Worm (Caenorhabditis elegans) whole organism, late embryonic: ENCODE data around the gene R08D7.5.

Source experiments
- C08G9.2 ChIP-seq: sonication (generic microtip); optimal IDR thresholded peaks from 2 replicates; lab custom pipeline; 2016; ENCODE audit warnings: mild to moderate bottlenecking, missing genetic modification characterization, moderate library complexity, missing compliant biosample characterization
- F13H6.1 ChIP-seq: sonication (generic microtip); optimal IDR thresholded peaks from 2 replicates; lab custom pipeline; 2016; ENCODE audit warnings: missing genetic modification characterization, missing compliant biosample characterization
- K02D7.2 ChIP-seq: sonication (generic microtip); optimal IDR thresholded peaks from 2 replicates; lab custom pipeline; 2017; ENCODE audit warnings: mild to moderate bottlenecking, missing genetic modification characterization, missing compliant biosample characterization
- K09A11.1 ChIP-seq: sonication (generic microtip); optimal IDR thresholded peaks from 2 replicates; lab custom pipeline; 2017; ENCODE audit warnings: antibody characterized with exemption, mild to moderate bottlenecking, missing genetic modification characterization, missing compliant biosample characterization; ENCODE audit not compliant: insufficient read depth
- T23F11.4 ChIP-seq: fragments of 200-800 bp; sonication (Bioruptor generic); optimal IDR thresholded peaks from 2 replicates; lab custom pipeline; 2018; ENCODE audit warnings: mild to moderate bottlenecking, missing genetic modification characterization, missing compliant biosample characterization
- ahr-1 ChIP-seq: sonication (generic microtip); optimal IDR thresholded peaks from 2 replicates; lab custom pipeline; 2016; ENCODE audit warnings: missing genetic modification characterization, missing compliant biosample characterization
- ama-1 ChIP-seq: fragments of 150-350 bp; optimal IDR thresholded peaks from 2 replicates; lab custom pipeline; 2014
- ceh-22 ChIP-seq: sonication (generic microtip); optimal IDR thresholded peaks from 2 replicates; lab custom pipeline; 2017; ENCODE audit warnings: missing biosample characterization, missing genetic modification characterization
- ceh-30 ChIP-seq: fragments of 150-350 bp; optimal IDR thresholded peaks from 2 replicates; lab custom pipeline; 2014; ENCODE audit warnings: missing biosample characterization, missing genetic modification characterization
- ceh-31 ChIP-seq: sonication (generic microtip); optimal IDR thresholded peaks from 2 replicates; lab custom pipeline; 2016; ENCODE audit warnings: missing genetic modification characterization, missing compliant biosample characterization
- ceh-34 ChIP-seq: sonication (generic microtip); optimal IDR thresholded peaks from 2 replicates; lab custom pipeline; 2016; ENCODE audit warnings: mild to moderate bottlenecking, missing genetic modification characterization, missing compliant biosample characterization
- ceh-45 ChIP-seq: fragments of 200-800 bp; sonication (Bioruptor generic); IDR thresholded peaks from 2 replicates; pipeline ENCODE4 v1.3.6; 2022; ENCODE audit warnings: missing genetic modification reagents, missing genetic modification characterization, missing compliant biosample characterization
- ceh-48 ChIP-seq: sonication (generic microtip); optimal IDR thresholded peaks from 2 replicates; lab custom pipeline; 2016; ENCODE audit warnings: missing genetic modification characterization, inconsistent platforms, missing compliant biosample characterization
- ceh-6 ChIP-seq: fragments of 200-800 bp; sonication (Bioruptor generic); optimal IDR thresholded peaks from 2 replicates; lab custom pipeline; 2018; ENCODE audit warnings: mild to moderate bottlenecking, missing genetic modification characterization, missing compliant biosample characterization
- dve-1 ChIP-seq: sonication (generic microtip); optimal IDR thresholded peaks from 2 replicates; lab custom pipeline; 2017; ENCODE audit warnings: antibody characterized with exemption, mild to moderate bottlenecking, missing genetic modification characterization, missing compliant biosample characterization
- elt-2 ChIP-seq: sonication (generic microtip); optimal IDR thresholded peaks from 2 replicates; lab custom pipeline; 2016; ENCODE audit warnings: missing genetic modification reagents, missing genetic modification characterization, missing compliant biosample characterization
- elt-4 ChIP-seq: sonication (generic microtip); optimal IDR thresholded peaks from 2 replicates; lab custom pipeline; 2016; ENCODE audit warnings: missing genetic modification characterization, missing compliant biosample characterization
- ets-4 ChIP-seq: sonication (generic microtip); optimal IDR thresholded peaks from 2 replicates; lab custom pipeline; 2016; ENCODE audit warnings: missing genetic modification characterization, missing compliant biosample characterization
- eyg-1 ChIP-seq: sonication (generic microtip); optimal IDR thresholded peaks from 2 replicates; lab custom pipeline; 2016; ENCODE audit warnings: missing genotype, missing genetic modification characterization, missing compliant biosample characterization
- fkh-10 ChIP-seq: fragments of 150-350 bp; optimal IDR thresholded peaks from 2 replicates; lab custom pipeline; 2014; ENCODE audit warnings: missing biosample characterization, missing genetic modification reagents, missing genetic modification characterization
- fkh-6 ChIP-seq: sonication (generic microtip); optimal IDR thresholded peaks from 2 replicates; lab custom pipeline; 2016; ENCODE audit warnings: missing genetic modification characterization, missing compliant biosample characterization
- hlh-30 ChIP-seq: sonication (generic microtip); optimal IDR thresholded peaks from 2 replicates; lab custom pipeline; 2017; ENCODE audit warnings: antibody characterized with exemption, missing genetic modification characterization, missing compliant biosample characterization; ENCODE audit not compliant: insufficient read depth
- lim-6 ChIP-seq: sonication (generic microtip); optimal IDR thresholded peaks from 2 replicates; lab custom pipeline; 2016; ENCODE audit warnings: missing genetic modification characterization, missing compliant biosample characterization
- lin-11 ChIP-seq: fragments of 200-800 bp; sonication (Bioruptor generic); optimal IDR thresholded peaks from 2 replicates; lab custom pipeline; 2018; ENCODE audit warnings: mild to moderate bottlenecking, missing genetic modification characterization, missing compliant biosample characterization
- nhr-11 ChIP-seq: fragments of 150-350 bp; optimal IDR thresholded peaks from 2 replicates; lab custom pipeline; 2014; ENCODE audit warnings: missing biosample characterization, missing genetic modification characterization
- nhr-232 ChIP-seq: sonication (generic microtip); optimal IDR thresholded peaks from 2 replicates; lab custom pipeline; 2016; ENCODE audit warnings: missing genetic modification characterization, missing compliant biosample characterization
- npax-4 ChIP-seq: sonication (generic microtip); optimal IDR thresholded peaks from 2 replicates; lab custom pipeline; 2016; ENCODE audit warnings: missing genetic modification characterization, missing compliant biosample characterization
- odd-2 ChIP-seq: sonication (generic microtip); optimal IDR thresholded peaks from 2 replicates; lab custom pipeline; 2017; ENCODE audit warnings: antibody characterized with exemption, mild to moderate bottlenecking, missing genetic modification characterization, missing compliant biosample characterization
- pqm-1 ChIP-seq: sonication (generic microtip); optimal IDR thresholded peaks from 2 replicates; lab custom pipeline; 2016; ENCODE audit warnings: missing genetic modification characterization, missing compliant biosample characterization
- ref-2 ChIP-seq: sonication (generic microtip); optimal IDR thresholded peaks from 2 replicates; lab custom pipeline; 2016; ENCODE audit warnings: missing genetic modification characterization, missing compliant biosample characterization
- sox-2 ChIP-seq: fragments of 200-800 bp; sonication (Bioruptor generic); IDR thresholded peaks from 2 replicates; pipeline ENCODE4 v1.3.6; 2022; ENCODE audit warnings: missing genetic modification reagents, missing genetic modification characterization, missing compliant biosample characterization
- sox-4 ChIP-seq: sonication (generic microtip); optimal IDR thresholded peaks from 2 replicates; lab custom pipeline; 2017; ENCODE audit warnings: mild to moderate bottlenecking, missing genetic modification characterization, inconsistent platforms, missing compliant biosample characterization
- tbx-2 ChIP-seq: sonication (generic microtip); optimal IDR thresholded peaks from 2 replicates; lab custom pipeline; 2016; ENCODE audit warnings: missing genetic modification characterization, missing compliant biosample characterization
- tbx-7 ChIP-seq: sonication (generic microtip); optimal IDR thresholded peaks from 2 replicates; lab custom pipeline; 2016; ENCODE audit warnings: missing genotype, missing genetic modification characterization, missing compliant biosample characterization
- unc-42 ChIP-seq: sonication (generic microtip); optimal IDR thresholded peaks from 2 replicates; lab custom pipeline; 2016; ENCODE audit warnings: missing genotype, missing genetic modification characterization, missing compliant biosample characterization
- unc-55 ChIP-seq: sonication (generic microtip); optimal IDR thresholded peaks from 2 replicates; lab custom pipeline; 2017; ENCODE audit warnings: missing biosample characterization, missing genetic modification reagents, missing genetic modification characterization
- unc-86 ChIP-seq: sonication (generic microtip); optimal IDR thresholded peaks from 2 replicates; lab custom pipeline; 2016; ENCODE audit warnings: missing genetic modification characterization, missing compliant biosample characterization
- zip-5 ChIP-seq: sonication (generic microtip); optimal IDR thresholded peaks from 2 replicates; lab custom pipeline; 2016; ENCODE audit warnings: missing genetic modification characterization, missing compliant biosample characterization
- ztf-16 ChIP-seq: sonication (generic microtip); optimal IDR thresholded peaks from 2 replicates; lab custom pipeline; 2017; ENCODE audit warnings: missing genetic modification characterization, missing compliant biosample characterization

R08D7.5 gene

ce11 chrIII:8986872-8987271 lies 12.9 kb downstream of the R08D7.5 start:
- TF ChIP-seq ztf-16 (tag; lab: Kevin White, UChicago) = no peak
- TF ChIP-seq ref-2 = no peak
- TF ChIP-seq dve-1 (tag; lab: Kevin White, UChicago) = no peak
- TF ChIP-seq elt-2 (tag; lab: Kevin White, UChicago) = peak; percentile 32
- TF ChIP-seq ceh-34 = peak; percentile 25
- no peak for TF ChIP-seq K02D7.2 (tag; lab: Kevin White, UChicago)
- no peak for TF ChIP-seq unc-42 (tag; lab: Kevin White, UChicago)
- TF ChIP-seq nhr-11 = no peak
- TF ChIP-seq ceh-45 = no peak
- TF ChIP-seq F13H6.1 = no peak
- no peak for TF ChIP-seq ceh-31 (tag; lab: Kevin White, UChicago)
- no peak for TF ChIP-seq hlh-30 (tag; lab: Kevin White, UChicago)
- no peak for TF ChIP-seq pqm-1
- TF ChIP-seq ceh-6 (GFP tag; lab: Kevin White, UChicago) = no peak
- TF ChIP-seq elt-4 (tag; lab: Kevin White, UChicago) = no peak
- no peak for TF ChIP-seq ahr-1 (tag; lab: Kevin White, UChicago)
- TF ChIP-seq, all 69 proteins: peak for 2

- TF ChIP-seq elt-2 (tag; lab: Kevin White, UChicago) (no peak), tbx-2 (tag; lab: Kevin White, UChicago) (no peak), lin-11 (tag; lab: Kevin White, UChicago) (no peak), tbx-7 (tag; lab: Kevin White, UChicago) (no peak), ceh-22 (tag; lab: Kevin White, UChicago) (no peak), C08G9.2 (tag; lab: Kevin White, UChicago) (no peak), npax-4 (no peak), sox-4 (tag; lab: Kevin White, UChicago) (no peak), unc-86 (tag; lab: Kevin White, UChicago) (no peak), ets-4 (tag; lab: Kevin White, UChicago) (no peak), K09A11.1 (tag; lab: Kevin White, UChicago) (no peak), ceh-48 (tag; lab: Kevin White, UChicago) (no peak), ceh-30 (tag; lab: Kevin White, UChicago) (no peak), dve-1 (tag; lab: Kevin White, UChicago) (no peak)
Measured at ce11 chrIII:8988061-8988460, 14.1 kb downstream of the R08D7.5 start.

ce11 chrIII:8988544-8988943 lies 14.6 kb downstream of the R08D7.5 start:
- no peak for TF ChIP-seq odd-2 (tag; lab: Kevin White, UChicago)
- TF ChIP-seq T23F11.4 (GFP tag; lab: Kevin White, UChicago) = no peak
- no peak for TF ChIP-seq eyg-1 (tag; lab: Kevin White, UChicago)
- no peak for TF ChIP-seq ceh-30 (tag; lab: Kevin White, UChicago)
- TF ChIP-seq fkh-10 (GFP tag; lab: Kevin White, UChicago) = no peak
- no peak for TF ChIP-seq nhr-232 (tag; lab: Kevin White, UChicago)
- TF ChIP-seq sox-2 (GFP tag; lab: Robert Waterston, UW) = no peak
- no peak for TF ChIP-seq ets-4 (tag; lab: Kevin White, UChicago)
- no peak for TF ChIP-seq ahr-1 (tag; lab: Kevin White, UChicago)
- TF ChIP-seq ztf-16 (tag; lab: Kevin White, UChicago) = no peak
- TF ChIP-seq zip-5 (tag; lab: Kevin White, UChicago) = no peak
- TF ChIP-seq lim-6 = no peak
- no peak for TF ChIP-seq lin-11 (tag; lab: Kevin White, UChicago)
- no peak for TF ChIP-seq sox-4 (tag; lab: Kevin White, UChicago)
- TF ChIP-seq fkh-6 (tag; lab: Kevin White, UChicago) = no peak
- TF ChIP-seq unc-55 (GFP tag; lab: Kevin White, UChicago) = no peak
- no peak for TF ChIP-seq ama-1 (lab: Kevin White, UChicago)
